In the genomic region with DNA sequence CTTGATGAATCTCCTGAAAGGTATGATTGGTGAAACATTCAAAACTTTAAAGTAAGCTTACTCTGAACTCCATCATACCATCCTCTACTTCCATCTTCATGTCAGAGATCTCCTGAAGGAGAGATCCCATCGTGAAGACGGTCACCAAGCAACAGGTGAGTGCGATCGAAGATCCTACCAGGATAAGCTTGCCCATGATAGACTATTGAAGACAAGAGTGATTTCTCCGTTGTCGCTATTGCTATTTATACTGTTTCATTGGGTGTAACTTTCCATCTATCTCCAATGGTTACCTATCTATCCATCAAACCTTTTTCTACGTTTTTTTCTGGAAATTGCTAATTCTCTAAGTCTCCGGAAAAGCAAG, we compare ENCODE assay signal across 3 worm cellular contexts.
TF ChIP-seq lines count a peak whose summit lies in the region.

Gene col-140 (minus strand): TSS at position 219 of the 367 bp plus-strand sequence.

TF ChIP-seq in whole organism, L1 larva, 84 proteins besides CTCF, POLR2A, EP300 and RAD21:
- TF ChIP-seq pax-3 (tag; optimal IDR thresholded peaks at IDR 0.05; lab: Kevin White, UChicago) (no peak), nhr-85 (tag; lab: Kevin White, UChicago) (peak; percentile 33), efl-1 (optimal IDR thresholded peaks at IDR 0.05; lab: Kevin White, UChicago) (no peak), efl-1 (GFP tag; optimal IDR thresholded peaks at IDR 0.05 in 1 of 2; lab: Kevin White, UChicago) (peak in 1 of 2 experiments; percentile 70), ceh-82 (tag; optimal IDR thresholded peaks at IDR 0.05; lab: Kevin White, UChicago) (no peak)

TF ChIP-seq in whole organism, L4 larva, 104 proteins besides CTCF, POLR2A, EP300 and RAD21:
- TF ChIP-seq T20F7.1 (GFP tag; optimal IDR thresholded peaks at IDR 0.05; lab: Kevin White, UChicago), result no peak
- peak; percentile 75 for TF ChIP-seq ama-1 (optimal IDR thresholded peaks at IDR 0.05; lab: Kevin White, UChicago)
- peak in 1 of 2 experiments; percentile 32 for TF ChIP-seq unc-62 (GFP tag; optimal IDR thresholded peaks at IDR 0.05 in 1 of 2; lab: Kevin White, UChicago)
- no peak for TF ChIP-seq unc-62 (tag; optimal IDR thresholded peaks at IDR 0.05; lab: Kevin White, UChicago)

TF ChIP-seq in whole organism, young adult, 124 proteins besides CTCF, POLR2A, EP300 and RAD21:
- TF ChIP-seq lin-40 (tag; optimal IDR thresholded peaks at IDR 0.05; lab: Kevin White, UChicago), result peak; percentile 51
- TF ChIP-seq gei-17 (GFP tag; optimal IDR thresholded peaks at IDR 0.05; lab: Kevin White, UChicago), result no peak
- no peak for TF ChIP-seq madf-6 (GFP tag; IDR thresholded peaks at IDR 0.05; lab: Robert Waterston, UW)
- TF ChIP-seq ztf-6 (GFP tag; IDR thresholded peaks at IDR 0.05; lab: Robert Waterston, UW), result no peak
- no peak for TF ChIP-seq ets-4 (GFP tag; optimal IDR thresholded peaks at IDR 0.05; lab: Kevin White, UChicago)
- no peak for TF ChIP-seq tbx-9 (tag; optimal IDR thresholded peaks at IDR 0.05; lab: Kevin White, UChicago; ENCODE audit: borderline replicate concordance)
